Worm (Caenorhabditis elegans) whole organism, L2 larva: ENCODE results near the gene tbx-40.

Experiments used
- F13H6.1 ChIP-seq: sonication (generic microtip); optimal IDR thresholded peaks from 2 replicates; lab custom pipeline; 2016; ENCODE audit warnings: missing genetic modification characterization, missing compliant biosample characterization
- dmd-4 ChIP-seq: sonication (generic microtip); optimal IDR thresholded peaks from 2 replicates; lab custom pipeline; 2017; ENCODE audit warnings: missing biosample characterization, missing genetic modification characterization
- elt-1 ChIP-seq: fragments of 150-350 bp; optimal IDR thresholded peaks from 2 replicates; lab custom pipeline; 2014; ENCODE audit warnings: missing biosample characterization, missing genetic modification characterization
- fos-1 ChIP-seq: fragments of 150-350 bp; optimal IDR thresholded peaks from 2 replicates; lab custom pipeline; 2014; ENCODE audit warnings: missing biosample characterization, missing genetic modification characterization
- lin-13 ChIP-seq: fragments of 150-350 bp; optimal IDR thresholded peaks from 2 replicates; lab custom pipeline; 2014; ENCODE audit warnings: missing biosample characterization, missing genetic modification reagents, missing genetic modification characterization
- lsy-2 ChIP-seq, 2 experiments: fragments of 150-350 bp in 1 of 2; sonication (generic microtip) in 1 of 2; optimal IDR thresholded peaks; 2 replicates each; lab custom pipeline; 2014 to 2017; ENCODE audit warnings: missing biosample characterization in 2 of 2, missing genetic modification characterization in 2 of 2
- mab-5 ChIP-seq: fragments of 150-350 bp; optimal IDR thresholded peaks from 2 replicates; lab custom pipeline; 2014; ENCODE audit warnings: missing biosample characterization, missing genetic modification characterization
- mbf-1 ChIP-seq: sonication (generic microtip); optimal IDR thresholded peaks from 2 replicates; lab custom pipeline; 2017; ENCODE audit warnings: missing biosample characterization, missing genetic modification characterization
- mdl-1 ChIP-seq, 2 experiments: fragments of 150-350 bp in 1 of 2; sonication (generic microtip) in 1 of 2; optimal IDR thresholded peaks; 2 replicates each; lab custom pipeline; 2017; ENCODE audit warnings: missing biosample characterization in 2 of 2, missing genetic modification characterization in 2 of 2
- nhr-12 ChIP-seq: fragments of 150-350 bp; optimal IDR thresholded peaks from 2 replicates; lab custom pipeline; 2014; ENCODE audit warnings: missing biosample characterization, missing genetic modification characterization
- nhr-25 ChIP-seq: fragments of 150-350 bp; sonication (generic microtip); optimal IDR thresholded peaks from 3 replicates; lab custom pipeline; 2014; ENCODE audit warnings: missing biosample characterization, missing genetic modification characterization
- nhr-6 ChIP-seq: fragments of 150-350 bp; optimal IDR thresholded peaks from 2 replicates; lab custom pipeline; 2014; ENCODE audit warnings: missing biosample characterization, missing genetic modification characterization
- nhr-77 ChIP-seq: fragments of 150-350 bp; optimal IDR thresholded peaks from 2 replicates; lab custom pipeline; 2014; ENCODE audit warnings: missing biosample characterization, missing genetic modification characterization
- sem-4 ChIP-seq: fragments of 150-350 bp; optimal IDR thresholded peaks from 2 replicates; lab custom pipeline; 2014; ENCODE audit warnings: missing biosample characterization, missing genetic modification reagents, missing genetic modification characterization
- snpc-4 ChIP-seq: fragments of 150-350 bp; optimal IDR thresholded peaks from 2 replicates; lab custom pipeline; 2014; ENCODE audit warnings: missing biosample characterization, missing genetic modification characterization
- unc-55 ChIP-seq: fragments of 150-350 bp; sonication (generic microtip); optimal IDR thresholded peaks from 3 replicates; lab custom pipeline; 2014; ENCODE audit warnings: missing biosample characterization, missing genetic modification reagents, missing genetic modification characterization
- unc-62 ChIP-seq: fragments of 150-350 bp; optimal IDR thresholded peaks from 2 replicates; lab custom pipeline; 2014; ENCODE audit warnings: missing biosample characterization, missing genetic modification reagents, missing genetic modification characterization
- zag-1 ChIP-seq: fragments of 150-350 bp; optimal IDR thresholded peaks from 2 replicates; lab custom pipeline; 2014; ENCODE audit warnings: missing biosample characterization, missing genetic modification characterization
- ztf-1 ChIP-seq: fragments of 200-800 bp; sonication (Bioruptor generic); conservative IDR thresholded peaks from 2 replicates; pipeline ENCODE4 v1.3.6; 2022; ENCODE audit warnings: missing genetic modification characterization, missing compliant biosample characterization

tbx-40 gene

DNA sequence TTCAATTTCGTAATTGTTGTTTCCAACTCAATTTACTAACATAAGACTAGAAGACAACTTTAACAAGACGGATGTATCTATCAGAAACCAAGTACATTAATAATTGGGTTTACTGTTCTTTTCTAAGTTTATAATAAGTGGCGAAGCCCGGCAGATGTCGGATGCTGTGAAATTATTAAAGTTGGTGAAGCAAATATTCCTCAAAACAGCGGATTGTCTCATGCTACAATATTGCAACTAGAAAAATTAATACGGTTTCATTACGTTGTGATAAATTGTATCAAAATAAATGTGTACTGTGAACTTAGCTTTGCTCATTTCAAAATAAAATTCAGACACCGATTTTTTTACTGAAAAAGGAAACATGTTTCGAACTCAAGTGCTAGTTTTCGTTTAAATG lies 44.4 kb downstream of the tbx-40 start:
- TF ChIP-seq dmd-4 (tag; lab: Kevin White, UChicago) (no peak), ztf-1 (GFP tag; lab: Robert Waterston, UW) (no peak), elt-1 (tag; lab: Kevin White, UChicago) (no peak), zag-1 (tag; lab: Kevin White, UChicago) (no peak), lin-13 (GFP tag; lab: Kevin White, UChicago) (no peak), nhr-25 (tag; lab: Kevin White, UChicago) (no peak), F13H6.1 (tag; lab: Kevin White, UChicago) (no peak), nhr-77 (tag; lab: Kevin White, UChicago) (no peak), mbf-1 (no peak), sem-4 (no peak), mdl-1 (tag; optimal IDR thresholded peaks at IDR 0.05; lab: Kevin White, UChicago) (no peak), fos-1 (no peak), lsy-2 (tag; optimal IDR thresholded peaks at IDR 0.05; lab: Kevin White, UChicago) (no peak), mab-5 (tag; lab: Kevin White, UChicago) (no peak), nhr-6 (tag; lab: Kevin White, UChicago) (no peak), unc-62 (GFP tag; lab: Kevin White, UChicago) (no peak), snpc-4 (tag; lab: Kevin White, UChicago) (no peak), nhr-12 (tag; lab: Kevin White, UChicago) (no peak)

DNA sequence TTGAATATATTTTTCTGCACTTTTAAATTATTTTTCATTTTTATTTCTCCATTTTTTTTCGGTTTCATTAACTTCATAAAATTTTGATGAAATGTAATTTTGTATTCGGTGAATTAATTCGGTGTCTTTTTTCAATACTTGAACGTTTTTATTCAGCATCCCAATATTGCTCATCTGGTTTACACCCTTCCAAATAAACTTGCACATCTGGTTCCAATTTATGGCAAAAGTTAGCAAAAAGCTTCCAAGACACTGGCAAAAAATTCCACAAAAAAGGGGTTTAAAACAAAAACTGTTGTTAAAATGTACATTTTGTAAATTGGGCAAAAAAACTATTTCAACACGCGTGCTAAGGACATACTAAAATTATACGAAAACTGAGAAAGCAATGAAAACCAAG lies 47.8 kb downstream of the tbx-40 start:
- TF ChIP-seq nhr-25 (tag; lab: Kevin White, UChicago) = no peak
- TF ChIP-seq nhr-6 (tag; lab: Kevin White, UChicago) = no peak
- TF ChIP-seq unc-55 (GFP tag; lab: Kevin White, UChicago) = no peak
- TF ChIP-seq, all 48 proteins: peak for 0
